Worm (Caenorhabditis elegans): ENCODE measurements around the gene clec-176.

ce11 chrIV:4975995-4976394, 7.9 kb upstream of the clec-176 start, which contains the start of gene Y9C9A.16:
- TF ChIP-seq lin-39 (tag; optimal IDR thresholded peaks at IDR 0.05) = no peak
- no peak for TF ChIP-seq R02D3.7 (tag; optimal IDR thresholded peaks at IDR 0.05)
- no peak for TF ChIP-seq ZK546.5 (tag; optimal IDR thresholded peaks at IDR 0.05)
- TF ChIP-seq skn-1 (tag; optimal IDR thresholded peaks at IDR 0.05) = no peak
- TF ChIP-seq nhr-28 (tag; optimal IDR thresholded peaks at IDR 0.05) = no peak
- TF ChIP-seq ceh-28 (tag; optimal IDR thresholded peaks at IDR 0.05) = no peak
- no peak for TF ChIP-seq tbx-2 (tag; optimal IDR thresholded peaks at IDR 0.05)
- no peak for TF ChIP-seq ceh-82 (tag; optimal IDR thresholded peaks at IDR 0.05)
- TF ChIP-seq egl-27 (tag; optimal IDR thresholded peaks at IDR 0.05) = no peak
- TF ChIP-seq nhr-12 (tag; optimal IDR thresholded peaks at IDR 0.05) = no peak
